Worm (Caenorhabditis elegans): ENCODE data around the gene R144.12.
A peak's percentile ranks its signal among the peaks of the same experiment; 100 is the strongest.

Gene R144.12

DNA sequence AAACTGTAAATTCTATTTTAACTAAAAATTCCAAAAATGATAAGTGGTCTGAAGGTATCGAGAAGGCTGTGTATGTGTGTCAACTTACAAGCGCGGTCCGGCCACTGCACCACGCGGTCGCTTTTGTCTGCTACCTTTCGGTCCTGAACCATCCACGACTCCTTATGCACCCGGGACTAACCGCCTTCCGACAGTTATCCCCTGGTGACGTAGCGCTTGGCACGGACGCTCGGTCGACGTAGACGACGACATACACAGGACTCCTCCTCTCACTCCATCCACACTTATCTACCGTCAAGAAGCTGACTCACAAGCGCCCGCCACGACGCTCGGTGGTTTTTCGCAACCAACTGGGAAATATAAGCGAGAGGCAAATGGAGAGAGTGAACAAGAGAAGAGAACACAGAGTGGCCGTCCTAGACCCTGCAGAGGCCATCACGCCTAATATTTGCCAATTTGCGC, 24.6 kb upstream of the R144.12 start:
- TF ChIP-seq R02D3.7 (tag; optimal IDR thresholded peaks at IDR 0.05) (peak; percentile 10), lsy-12 (tag; optimal IDR thresholded peaks at IDR 0.05) (peak; percentile 73), nfya-1 (tag; optimal IDR thresholded peaks at IDR 0.05; ENCODE audit: insufficient read depth) (peak; percentile 67), jun-1 (tag; optimal IDR thresholded peaks at IDR 0.05) (peak; percentile 69), elt-1 (tag; optimal IDR thresholded peaks at IDR 0.05) (peak; percentile 11), pha-4 (tag; optimal IDR thresholded peaks at IDR 0.05) (peak; percentile 76), elt-2 (tag; optimal IDR thresholded peaks at IDR 0.05) (peak; percentile 62), lin-39 (tag; optimal IDR thresholded peaks at IDR 0.05) (peak; percentile 59), aly-2 (tag; optimal IDR thresholded peaks at IDR 0.05) (peak; percentile 32), tbx-2 (tag; optimal IDR thresholded peaks at IDR 0.05) (peak; percentile 65), nhr-25 (tag; optimal IDR thresholded peaks at IDR 0.05) (peak; percentile 67), skn-1 (tag; optimal IDR thresholded peaks at IDR 0.05) (peak; percentile 65), hmg-11 (tag; optimal IDR thresholded peaks at IDR 0.05) (peak; percentile 94), nhr-43 (tag; optimal IDR thresholded peaks at IDR 0.05; ENCODE audit: poor library complexity, severe bottlenecking) (peak; percentile 58), nhr-23 (tag; optimal IDR thresholded peaks at IDR 0.05) (peak; percentile 67)

DNA sequence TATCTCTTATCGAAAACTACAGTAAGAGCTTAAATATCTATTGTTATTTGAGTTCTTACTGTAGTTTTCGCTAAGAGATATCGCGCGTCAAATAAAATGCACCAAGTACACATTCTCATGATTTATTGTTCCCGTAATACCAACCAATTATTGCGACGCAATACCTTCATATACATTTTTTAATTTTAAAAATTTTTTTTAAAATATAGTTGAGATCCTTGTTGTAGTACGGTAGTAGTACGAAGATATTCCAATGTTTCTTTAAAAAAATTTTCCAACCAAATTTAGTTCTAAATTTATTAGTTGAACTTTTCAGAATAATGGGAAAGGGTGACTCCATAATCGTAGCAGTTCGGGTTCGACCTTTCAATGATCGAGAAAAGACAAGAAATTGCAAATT, 23.8 kb upstream of the R144.12 start, which contains the start of gene klp-6:
Gene klp-6, plus strand, starts transcription at position 301 of the 400 bp plus-strand sequence.
- TF ChIP-seq nfya-1 (tag; optimal IDR thresholded peaks at IDR 0.05; ENCODE audit: insufficient read depth) (no peak), zag-1 (tag; optimal IDR thresholded peaks at IDR 0.05) (no peak), nhr-11 (tag; optimal IDR thresholded peaks at IDR 0.05) (no peak), jun-1 (tag; optimal IDR thresholded peaks at IDR 0.05) (no peak), fkh-2 (tag; optimal IDR thresholded peaks at IDR 0.05) (no peak), lin-15B (tag; optimal IDR thresholded peaks at IDR 0.05) (no peak), nhr-76 (tag; optimal IDR thresholded peaks at IDR 0.05) (no peak), nhr-77 (tag; optimal IDR thresholded peaks at IDR 0.05) (no peak), ztf-4 (tag; optimal IDR thresholded peaks at IDR 0.05) (no peak), ceh-9 (tag; optimal IDR thresholded peaks at IDR 0.05) (no peak), fos-1 (tag; optimal IDR thresholded peaks at IDR 0.05) (no peak), R02D3.7 (tag; optimal IDR thresholded peaks at IDR 0.05) (no peak), pqm-1 (tag; optimal IDR thresholded peaks at IDR 0.05) (no peak), lin-39 (tag; optimal IDR thresholded peaks at IDR 0.05) (no peak)

DNA sequence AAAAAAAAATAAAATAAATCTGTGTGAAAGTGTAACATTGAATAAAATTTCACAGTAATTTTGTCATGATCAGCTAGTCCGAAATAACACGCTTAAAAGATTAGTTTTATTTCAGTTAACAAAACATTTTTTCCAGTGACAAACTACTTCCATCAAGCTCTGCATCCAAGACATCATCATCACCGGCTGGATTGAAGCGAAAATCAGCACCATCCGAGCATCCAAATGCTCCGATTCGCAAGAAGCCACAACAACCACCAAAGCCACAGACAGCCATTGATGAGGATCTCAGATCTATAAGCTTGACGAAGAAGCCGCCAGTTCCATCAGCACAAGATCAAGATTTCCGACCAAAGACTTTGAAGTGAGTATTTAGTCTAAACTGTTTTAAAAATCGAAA, 20.4 kb upstream of the R144.12 start:
- TF ChIP-seq lin-39 (tag; optimal IDR thresholded peaks at IDR 0.05) (no peak), aly-2 (tag; optimal IDR thresholded peaks at IDR 0.05) (no peak), unc-39 (tag; optimal IDR thresholded peaks at IDR 0.05) (no peak), fos-1 (tag; optimal IDR thresholded peaks at IDR 0.05) (no peak), R02D3.7 (tag; optimal IDR thresholded peaks at IDR 0.05) (no peak), tbx-2 (tag; optimal IDR thresholded peaks at IDR 0.05) (no peak), nhr-76 (tag; optimal IDR thresholded peaks at IDR 0.05) (no peak), mml-1 (tag; optimal IDR thresholded peaks at IDR 0.05) (no peak), eor-1 (tag; optimal IDR thresholded peaks at IDR 0.05) (no peak)

DNA sequence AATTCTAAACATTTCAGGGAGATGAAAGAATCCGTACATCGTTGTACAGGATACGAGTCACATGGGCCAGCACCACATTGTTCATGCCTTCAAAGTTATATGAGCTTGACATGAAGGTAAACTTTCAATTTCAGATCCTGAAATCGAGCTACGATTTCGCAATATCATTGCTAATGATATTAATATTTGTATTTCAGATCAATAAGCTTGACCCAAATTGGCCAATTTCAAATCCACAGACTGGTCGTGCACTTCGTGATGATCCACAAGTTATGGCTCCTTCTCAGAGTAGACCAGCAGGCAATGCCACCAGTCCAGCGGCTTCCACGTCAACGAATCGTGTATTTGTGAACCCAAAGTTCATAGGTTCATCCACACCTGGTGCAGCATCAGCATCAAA, 19.6 kb upstream of the R144.12 start:
- TF ChIP-seq egl-5 (tag; optimal IDR thresholded peaks at IDR 0.05) = no peak
- no peak for TF ChIP-seq unc-62 (GFP tag; optimal IDR thresholded peaks at IDR 0.05)
- TF ChIP-seq skn-1 (tag; optimal IDR thresholded peaks at IDR 0.05) = no peak
- no peak for TF ChIP-seq ZK546.5 (tag; optimal IDR thresholded peaks at IDR 0.05)
- no peak for TF ChIP-seq pqm-1 (tag; optimal IDR thresholded peaks at IDR 0.05)
- TF ChIP-seq ceh-82 (tag; optimal IDR thresholded peaks at IDR 0.05) = no peak
- no peak for TF ChIP-seq ama-1 (optimal IDR thresholded peaks at IDR 0.05)
- TF ChIP-seq aly-2 (tag; optimal IDR thresholded peaks at IDR 0.05) = no peak

DNA sequence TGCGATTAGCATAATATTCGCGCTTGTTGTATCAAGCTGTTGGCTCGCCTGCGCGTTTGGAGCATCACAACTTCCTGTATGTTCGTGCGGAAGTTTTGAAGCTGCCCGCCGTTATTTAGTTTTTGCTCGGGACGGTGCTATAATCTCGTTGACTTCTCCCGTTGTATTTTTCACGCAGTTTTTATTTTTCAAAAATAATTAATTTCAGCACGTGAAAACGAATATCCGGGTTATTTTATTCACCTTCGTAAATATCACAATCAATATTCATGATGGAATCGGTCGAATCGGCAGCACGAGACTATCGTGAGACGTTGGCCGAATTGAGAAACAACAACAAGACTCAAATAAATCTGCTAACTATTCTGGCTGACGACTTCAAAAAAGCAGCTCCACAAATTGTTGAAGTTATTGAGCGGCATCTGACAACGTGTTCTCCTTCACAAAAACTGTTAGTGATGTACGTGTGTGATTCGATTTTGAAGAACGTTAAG, 18.4 kb upstream of the R144.12 start:
- TF ChIP-seq pqm-1 (tag; optimal IDR thresholded peaks at IDR 0.05) (no peak), eor-1 (tag; optimal IDR thresholded peaks at IDR 0.05) (no peak), ama-1 (optimal IDR thresholded peaks at IDR 0.05) (peak; percentile 98), nhr-12 (tag; optimal IDR thresholded peaks at IDR 0.05) (no peak), ceh-16 (tag; optimal IDR thresholded peaks at IDR 0.05) (no peak), lin-15B (tag; optimal IDR thresholded peaks at IDR 0.05) (no peak), daf-12 (tag; optimal IDR thresholded peaks at IDR 0.05) (no peak), egl-5 (tag; optimal IDR thresholded peaks at IDR 0.05) (no peak), nhr-25 (tag; optimal IDR thresholded peaks at IDR 0.05) (peak; percentile 68), nhr-77 (tag; optimal IDR thresholded peaks at IDR 0.05) (no peak), nfya-1 (tag; optimal IDR thresholded peaks at IDR 0.05; ENCODE audit: insufficient read depth) (peak; percentile 12), zag-1 (tag; optimal IDR thresholded peaks at IDR 0.05) (no peak), hmg-11 (tag; optimal IDR thresholded peaks at IDR 0.05) (no peak), unc-39 (tag; optimal IDR thresholded peaks at IDR 0.05) (no peak), mdl-1 (tag; optimal IDR thresholded peaks at IDR 0.05) (no peak), nhr-237 (tag; optimal IDR thresholded peaks at IDR 0.05) (no peak), sea-2 (GFP tag; optimal IDR thresholded peaks at IDR 0.05) (no peak), nhr-43 (tag; optimal IDR thresholded peaks at IDR 0.05; ENCODE audit: poor library complexity, severe bottlenecking) (peak; percentile 86), lsy-12 (tag; optimal IDR thresholded peaks at IDR 0.05) (peak; percentile 46), fos-1 (tag; optimal IDR thresholded peaks at IDR 0.05) (no peak), elt-3 (tag; optimal IDR thresholded peaks at IDR 0.05) (no peak), jun-1 (tag; optimal IDR thresholded peaks at IDR 0.05) (no peak), nhr-67 (tag; optimal IDR thresholded peaks at IDR 0.05) (no peak), ceh-82 (tag; optimal IDR thresholded peaks at IDR 0.05) (no peak), ceh-9 (tag; optimal IDR thresholded peaks at IDR 0.05) (no peak), elt-2 (tag; optimal IDR thresholded peaks at IDR 0.05) (peak; percentile 30), ZK546.5 (tag; optimal IDR thresholded peaks at IDR 0.05) (no peak), ceh-28 (tag; optimal IDR thresholded peaks at IDR 0.05) (no peak)

All from whole organism, L3 larva.